Fruit fly (Drosophila melanogaster) whole organism, prepupa: Measurements from ENCODE around the gene CecA1.

Experiments used
- Blimp-1 ChIP-seq: fragments of 200-800 bp; sonication (Bioruptor generic); optimal IDR thresholded peaks from 3 replicates; lab custom pipeline; 2017; ENCODE audit warnings: missing biosample characterization, missing genetic modification characterization, mild to moderate bottlenecking, moderate library complexity, missing genetic modification reagents
- CG10631 ChIP-seq: fragments of 200-800 bp; sonication (Bioruptor generic); optimal IDR thresholded peaks from 2 replicates; lab custom pipeline; 2016; ENCODE audit warnings: missing biosample characterization, missing genetic modification characterization
- CG10669 ChIP-seq: fragments of 200-800 bp; sonication (Bioruptor generic); optimal IDR thresholded peaks from 3 replicates; lab custom pipeline; 2018; ENCODE audit warnings: missing biosample characterization, mild to moderate bottlenecking, missing genetic modification characterization, moderate library complexity
- CG11294 ChIP-seq: fragments of 200-800 bp; sonication (Bioruptor generic); IDR thresholded peaks from 2 replicates; pipeline ENCODE4 v1.3.6; 2022; ENCODE audit warnings: missing biosample characterization, missing genetic modification characterization
- CG11762 ChIP-seq: fragments of 200-800 bp; sonication (Bioruptor generic); optimal IDR thresholded peaks from 3 replicates; lab custom pipeline; 2016; ENCODE audit warnings: missing biosample characterization, missing genetic modification characterization; ENCODE audit not compliant: insufficient read depth
- CG11902 ChIP-seq: fragments of 200-800 bp; sonication (Bioruptor generic); optimal IDR thresholded peaks from 3 replicates; lab custom pipeline; 2016; ENCODE audit warnings: missing biosample characterization, missing genetic modification characterization
- CG16779 ChIP-seq: fragments of 200-800 bp; sonication (Bioruptor generic); optimal IDR thresholded peaks from 3 replicates; lab custom pipeline; 2017; ENCODE audit warnings: missing biosample characterization, mild to moderate bottlenecking, missing genetic modification characterization
- CG3032 ChIP-seq: fragments of 200-800 bp; optimal IDR thresholded peaks from 2 replicates; lab custom pipeline; 2019; ENCODE audit warnings: missing biosample characterization, mild to moderate bottlenecking, missing genetic modification characterization, moderate library complexity
- CG31627 ChIP-seq: fragments of 200-800 bp; sonication (Bioruptor generic); optimal IDR thresholded peaks from 3 replicates; lab custom pipeline; 2016; ENCODE audit warnings: missing biosample characterization, missing genetic modification characterization
- CG32006 ChIP-seq: fragments of 200-800 bp; sonication (Bioruptor generic); optimal IDR thresholded peaks from 3 replicates; lab custom pipeline; 2017; ENCODE audit warnings: missing biosample characterization, mild to moderate bottlenecking, missing genetic modification characterization
- CG3919 ChIP-seq: fragments of 200-800 bp; sonication (Bioruptor generic); optimal IDR thresholded peaks from 3 replicates; lab custom pipeline; 2016; ENCODE audit warnings: missing biosample characterization, missing genetic modification characterization
- CG4318 ChIP-seq: fragments of 200-800 bp; sonication (Bioruptor generic); optimal IDR thresholded peaks from 3 replicates; lab custom pipeline; 2017; ENCODE audit warnings: missing biosample characterization, mild to moderate bottlenecking, missing genetic modification characterization
- CG6163 ChIP-seq: fragments of 200-800 bp; sonication (Bioruptor generic); IDR thresholded peaks from 3 replicates; pipeline ENCODE4 v1.3.6; 2022; ENCODE audit warnings: missing biosample characterization, missing genetic modification characterization
- CG6792 ChIP-seq: fragments of 200-800 bp; sonication (Bioruptor generic); optimal IDR thresholded peaks from 3 replicates; lab custom pipeline; 2016; ENCODE audit warnings: missing biosample characterization, missing genetic modification characterization
- CG6808 ChIP-seq: fragments of 200-800 bp; sonication (Bioruptor generic); optimal IDR thresholded peaks from 3 replicates; lab custom pipeline; 2017; ENCODE audit warnings: missing biosample characterization, missing genetic modification characterization, mild to moderate bottlenecking, moderate library complexity, missing genetic modification reagents
- CG6854 ChIP-seq: fragments of 200-800 bp; sonication (Bioruptor generic); optimal IDR thresholded peaks from 2 replicates; lab custom pipeline; 2017; ENCODE audit warnings: missing biosample characterization, mild to moderate bottlenecking, missing genetic modification characterization
- CG7368 ChIP-seq: fragments of 200-800 bp; sonication (Bioruptor generic); optimal IDR thresholded peaks from 3 replicates; lab custom pipeline; 2016; ENCODE audit warnings: missing biosample characterization, missing genetic modification characterization
- CG8119 ChIP-seq: fragments of 200-800 bp; sonication (Bioruptor generic); IDR thresholded peaks from 3 replicates; pipeline ENCODE4 v1.3.6; 2022; ENCODE audit warnings: missing biosample characterization, missing genetic modification characterization
- CG8319 ChIP-seq: fragments of 200-800 bp; sonication (Bioruptor generic); optimal IDR thresholded peaks from 3 replicates; lab custom pipeline; 2016; ENCODE audit warnings: missing biosample characterization, missing genetic modification characterization
- CG8632 ChIP-seq: fragments of 200-800 bp; sonication (Bioruptor generic); optimal IDR thresholded peaks from 3 replicates; lab custom pipeline; 2016; ENCODE audit warnings: missing biosample characterization, missing genetic modification characterization
- CG9139 ChIP-seq: fragments of 200-800 bp; sonication (Bioruptor generic); optimal IDR thresholded peaks from 3 replicates; lab custom pipeline; 2017; ENCODE audit warnings: missing biosample characterization, mild to moderate bottlenecking, missing genetic modification characterization
- Eip78C ChIP-seq: fragments of 200-800 bp; sonication (Bioruptor generic); peaks from one replicate; lab custom pipeline; 2016; ENCODE audit warnings: missing biosample characterization, missing genetic modification characterization
- Eip93F ChIP-seq: fragments of 200-800 bp; sonication (Bioruptor generic); optimal IDR thresholded peaks from 2 replicates; lab custom pipeline; 2016; ENCODE audit warnings: missing biosample characterization, mild to moderate bottlenecking, missing genetic modification characterization
- Ets21C ChIP-seq: fragments of 200-800 bp; sonication (Bioruptor generic); optimal IDR thresholded peaks from 3 replicates; lab custom pipeline; 2016; ENCODE audit warnings: missing biosample characterization, missing genetic modification characterization
- Ets96B ChIP-seq: fragments of 200-800 bp; optimal IDR thresholded peaks from 2 replicates; lab custom pipeline; 2019; ENCODE audit warnings: missing biosample characterization, mild to moderate bottlenecking, missing genetic modification characterization, moderate library complexity
- Gug ChIP-seq: fragments of 200-800 bp; sonication (Bioruptor generic); IDR thresholded peaks from 2 replicates; pipeline ENCODE4 v1.3.6; 2022; ENCODE audit warnings: missing biosample characterization, missing genetic modification characterization
- Hr38 ChIP-seq: sonication (Bioruptor generic); optimal IDR thresholded peaks from 2 replicates; lab custom pipeline; 2016; ENCODE audit warnings: missing biosample characterization, missing genetic modification characterization
- Lpt ChIP-seq: fragments of 200-800 bp; sonication (Bioruptor generic); optimal IDR thresholded peaks from 3 replicates; lab custom pipeline; 2016; ENCODE audit warnings: missing biosample characterization, missing genetic modification characterization
- Met ChIP-seq: fragments of 200-800 bp; sonication (Bioruptor generic); optimal IDR thresholded peaks from 3 replicates; lab custom pipeline; 2016; ENCODE audit warnings: missing biosample characterization, missing genetic modification characterization
- OdsH ChIP-seq: fragments of 200-800 bp; sonication (Bioruptor generic); optimal IDR thresholded peaks from 3 replicates; lab custom pipeline; 2016; ENCODE audit warnings: missing biosample characterization, missing genetic modification characterization
- Smox ChIP-seq: fragments of 200-800 bp; sonication (Bioruptor generic); optimal IDR thresholded peaks from 3 replicates; lab custom pipeline; 2016; ENCODE audit warnings: missing biosample characterization, missing genetic modification characterization
- Sox102F ChIP-seq: fragments of 200-800 bp; sonication (Bioruptor generic); optimal IDR thresholded peaks from 2 replicates; lab custom pipeline; 2016; ENCODE audit warnings: missing biosample characterization, mild to moderate bottlenecking, missing genetic modification characterization
- Sox14 ChIP-seq: fragments of 200-800 bp; sonication (Bioruptor generic); optimal IDR thresholded peaks from 3 replicates; lab custom pipeline; 2016; ENCODE audit warnings: missing biosample characterization, missing genetic modification characterization
- Sox15 ChIP-seq: fragments of 200-800 bp; sonication (Bioruptor generic); optimal IDR thresholded peaks from 3 replicates; lab custom pipeline; 2016; ENCODE audit warnings: missing biosample characterization, missing genetic modification characterization
- achi ChIP-seq: fragments of 200-800 bp; sonication (Bioruptor generic); optimal IDR thresholded peaks from 3 replicates; lab custom pipeline; 2016; ENCODE audit warnings: missing biosample characterization, missing genetic modification characterization
- acj6 ChIP-seq: fragments of 200-800 bp; sonication (Bioruptor generic); optimal IDR thresholded peaks from 3 replicates; lab custom pipeline; 2016; ENCODE audit warnings: missing biosample characterization, missing genetic modification characterization
- cyc ChIP-seq: fragments of 200-800 bp; sonication (Bioruptor generic); optimal IDR thresholded peaks from 3 replicates; lab custom pipeline; 2016; ENCODE audit warnings: missing biosample characterization, missing genetic modification characterization
- dac ChIP-seq: fragments of 200-800 bp; sonication (Bioruptor generic); optimal IDR thresholded peaks from 2 replicates; lab custom pipeline; 2017; ENCODE audit warnings: missing biosample characterization, mild to moderate bottlenecking, missing genetic modification characterization
- dsx ChIP-seq: fragments of 200-800 bp; optimal IDR thresholded peaks from 3 replicates; lab custom pipeline; 2019; ENCODE audit warnings: missing biosample characterization, mild to moderate bottlenecking, missing genetic modification characterization, moderate library complexity; ENCODE audit not compliant: poor library complexity, severe bottlenecking
- eg ChIP-seq: fragments of 200-800 bp; sonication (Bioruptor generic); IDR thresholded peaks from 3 replicates; pipeline ENCODE4 v1.3.6; 2022; ENCODE audit warnings: missing biosample characterization, missing genetic modification characterization
- esn ChIP-seq: fragments of 200-800 bp; sonication (Bioruptor generic); optimal IDR thresholded peaks from 2 replicates; lab custom pipeline; 2016; ENCODE audit warnings: missing biosample characterization, mild to moderate bottlenecking, missing genetic modification characterization, moderate library complexity
- fd59A ChIP-seq: fragments of 200-800 bp; sonication (Bioruptor generic); optimal IDR thresholded peaks from 2 replicates; lab custom pipeline; 2017; ENCODE audit warnings: missing biosample characterization, mild to moderate bottlenecking, missing genetic modification characterization, missing genetic modification reagents
- fd85E ChIP-seq: fragments of 200-800 bp; sonication (Bioruptor generic); optimal IDR thresholded peaks from 3 replicates; lab custom pipeline; 2016; ENCODE audit warnings: missing biosample characterization, missing genetic modification characterization
- lz ChIP-seq: fragments of 200-800 bp; sonication (Bioruptor generic); optimal IDR thresholded peaks from 3 replicates; lab custom pipeline; 2016; ENCODE audit warnings: missing biosample characterization, missing genetic modification characterization
- net ChIP-seq: fragments of 200-800 bp; sonication (Bioruptor generic); optimal IDR thresholded peaks from 3 replicates; lab custom pipeline; 2016; ENCODE audit warnings: missing biosample characterization, missing genetic modification characterization
- salr ChIP-seq, 2 experiments: fragments of 200-800 bp; sonication (Bioruptor generic); optimal IDR thresholded peaks; 3 replicates each; lab custom pipeline; 2016 to 2018; ENCODE audit warnings: missing biosample characterization in 2 of 2, missing genetic modification characterization in 2 of 2, mild to moderate bottlenecking in 1 of 2
- spab ChIP-seq: fragments of 200-800 bp; sonication (Bioruptor generic); optimal IDR thresholded peaks from 2 replicates; lab custom pipeline; 2017; ENCODE audit warnings: missing biosample characterization, mild to moderate bottlenecking, missing genetic modification characterization, missing genetic modification reagents
- ss ChIP-seq, 2 experiments: fragments of 200-800 bp; sonication (Bioruptor generic); optimal IDR thresholded peaks; 2 replicates in 1 of 2; 3 replicates in 1 of 2; lab custom pipeline; 2017 to 2018; ENCODE audit warnings: mild to moderate bottlenecking in 2 of 2, missing biosample characterization in 2 of 2, missing genetic modification characterization in 2 of 2, moderate library complexity in 1 of 2
- svp ChIP-seq: fragments of 200-800 bp; sonication (Bioruptor generic); peaks from one replicate; lab custom pipeline; 2016; ENCODE audit warnings: missing biosample characterization, missing genetic modification characterization
- topi ChIP-seq: fragments of 200-800 bp; sonication (Bioruptor generic); optimal IDR thresholded peaks from 3 replicates; lab custom pipeline; 2016; ENCODE audit warnings: missing biosample characterization, missing genetic modification characterization
- vri ChIP-seq: fragments of 200-800 bp; sonication (Bioruptor generic); optimal IDR thresholded peaks from 3 replicates; lab custom pipeline; 2016; ENCODE audit warnings: missing biosample characterization, mild to moderate bottlenecking, missing genetic modification characterization

CecA1 gene

dm6 chr3R:30208766-30209484 lies 1.7 kb upstream of the CecA1 start, which contains the start of gene RpS7:
Gene RpS7 (minus strand): TSS chr3R:30209020.
- no peak for TF ChIP-seq fd59A (GFP tag; lab: Kevin White, UChicago)
- TF ChIP-seq net (GFP tag; lab: Kevin White, UChicago), result peak; percentile 75
- TF ChIP-seq Lpt (GFP tag; lab: Kevin White, UChicago), result no peak
- peak; percentile 17 for TF ChIP-seq dsx (GFP tag; lab: Kevin White, UChicago)
- peak; percentile 59 for TF ChIP-seq CG8632
- TF ChIP-seq Met (GFP tag; lab: Kevin White, UChicago), result peak; percentile 59
- TF ChIP-seq dac (GFP tag; lab: Kevin White, UChicago), result no peak
- peak; percentile 73 for TF ChIP-seq topi (GFP tag; lab: Kevin White, UChicago)
- peak; percentile 56 for TF ChIP-seq CG10631
- no peak for TF ChIP-seq CG11902
- TF ChIP-seq CG11762 (GFP tag; lab: Kevin White, UChicago), result peak; percentile 43
- peak; percentile 57 for TF ChIP-seq fd85E (GFP tag; lab: Kevin White, UChicago)
- peak; percentile 80 for TF ChIP-seq CG3919 (GFP tag; lab: Kevin White, UChicago)
- peak; percentile 47 for TF ChIP-seq CG3032
- peak; percentile 57 for TF ChIP-seq lz (GFP tag; lab: Kevin White, UChicago)
- peak; percentile 75 to 80 for TF ChIP-seq ss (GFP tag; optimal IDR thresholded peaks at IDR 0.05; lab: Kevin White, UChicago)
- peak; percentile 8 to 61 for TF ChIP-seq salr (GFP tag; optimal IDR thresholded peaks at IDR 0.05; lab: Kevin White, UChicago)
- TF ChIP-seq Sox102F (GFP tag; lab: Kevin White, UChicago), result peak; percentile 73
- TF ChIP-seq CG7368 (GFP tag; lab: Kevin White, UChicago), result peak; percentile 78
- no peak for TF ChIP-seq CG11294 (GFP tag; lab: Robert Waterston, UW)
- TF ChIP-seq Ets21C (GFP tag; lab: Kevin White, UChicago), result peak; percentile 21
- peak; percentile 54 for TF ChIP-seq OdsH
- TF ChIP-seq CG6808 (GFP tag; lab: Kevin White, UChicago), result peak; percentile 72
- peak; percentile 63 for TF ChIP-seq CG10669 (GFP tag; lab: Kevin White, UChicago)
- TF ChIP-seq Ets96B (tag; lab: Kevin White, UChicago), result peak; percentile 39
- TF ChIP-seq cyc, result peak; percentile 42
- TF ChIP-seq CG4318 (GFP tag; lab: Kevin White, UChicago), result no peak
- peak; percentile 61 for TF ChIP-seq CG8319
- TF ChIP-seq Smox (GFP tag; lab: Kevin White, UChicago), result peak; percentile 46
- peak; percentile 84 for TF ChIP-seq svp (GFP tag; lab: Kevin White, UChicago)
- TF ChIP-seq CG16779 (tag; lab: Kevin White, UChicago), result peak; percentile 70
- peak; percentile 62 for TF ChIP-seq vri
- no peak for TF ChIP-seq Hr38 (GFP tag; lab: Kevin White, UChicago)
- peak; percentile 69 for TF ChIP-seq CG6163 (GFP tag; lab: Robert Waterston, UW)
- TF ChIP-seq achi (GFP tag; lab: Kevin White, UChicago), result peak; percentile 80
- peak; percentile 47 for TF ChIP-seq CG31627
- TF ChIP-seq Blimp-1 (GFP tag; lab: Kevin White, UChicago), result peak; percentile 49
- peak; percentile 89 for TF ChIP-seq Eip78C
- TF ChIP-seq CG32006, result no peak
- TF ChIP-seq eg (GFP tag; lab: Robert Waterston, UW), result peak; percentile 79
- peak; percentile 50 for TF ChIP-seq spab
- peak; percentile 42; the same call in 2 of the 3 replicates for TF ChIP-seq CG8119
- TF ChIP-seq Sox14 (GFP tag; lab: Kevin White, UChicago), result peak; percentile 30
- TF ChIP-seq Eip93F, result no peak
- peak; percentile 46 for TF ChIP-seq acj6 (GFP tag; lab: Kevin White, UChicago)
- peak; percentile 76 for TF ChIP-seq CG9139 (GFP tag; lab: Kevin White, UChicago)
- peak; percentile 61; the same call in 1 of the 2 replicates for TF ChIP-seq Gug (GFP tag; lab: Robert Waterston, UW)
- TF ChIP-seq Sox15, result no peak
- TF ChIP-seq CG6792, result peak; percentile 35
- peak; percentile 94 for TF ChIP-seq CG6854 (GFP tag; lab: Kevin White, UChicago)
- TF ChIP-seq esn (GFP tag; lab: Kevin White, UChicago), result peak; percentile 68
